Worm (Caenorhabditis elegans) whole organism, midembryonic: ENCODE results near the gene Y49E10.30.

Experiments used
- T22C8.4 ChIP-seq: fragments of 200-800 bp; sonication (Bioruptor generic); IDR thresholded peaks from 2 replicates; pipeline ENCODE4 v1.3.6; 2022; ENCODE audit warnings: missing genetic modification characterization, missing compliant biosample characterization
- cog-1 ChIP-seq: sonication (generic microtip); optimal IDR thresholded peaks from 2 replicates; lab custom pipeline; 2016; ENCODE audit warnings: missing genetic modification characterization, missing compliant biosample characterization
- flt-1 ChIP-seq: fragments of 200-800 bp; sonication (Bioruptor generic); IDR thresholded peaks from 2 replicates; pipeline ENCODE4 v1.3.6; 2022; ENCODE audit warnings: missing genetic modification characterization, missing compliant biosample characterization
- klf-2 ChIP-seq: fragments of 200-800 bp; sonication (Bioruptor generic); conservative IDR thresholded peaks from 2 replicates; pipeline ENCODE4 v1.3.6; 2022; ENCODE audit warnings: missing genetic modification reagents, missing genetic modification characterization, missing compliant biosample characterization
- med-1 ChIP-seq: sonication (generic microtip); optimal IDR thresholded peaks from 2 replicates; lab custom pipeline; 2017; ENCODE audit warnings: missing genetic modification characterization, mild to moderate bottlenecking, missing compliant biosample characterization, antibody characterized with exemption, missing genetic modification reagents; ENCODE audit not compliant: insufficient read depth
- ref-1 ChIP-seq: fragments of 200-800 bp; sonication (Bioruptor generic); conservative IDR thresholded peaks from 2 replicates; pipeline ENCODE4 v1.3.6; 2022; ENCODE audit warnings: missing genetic modification reagents, missing genetic modification characterization, missing compliant biosample characterization
- tab-1 ChIP-seq: fragments of 200-800 bp; sonication (Bioruptor generic); IDR thresholded peaks from 2 replicates; pipeline ENCODE4 v1.3.6; 2022; ENCODE audit warnings: missing genetic modification characterization, missing compliant biosample characterization
- ztf-23 ChIP-seq: fragments of 200-800 bp; sonication (Bioruptor generic); IDR thresholded peaks from 2 replicates; pipeline ENCODE4 v1.3.6; 2022; ENCODE audit warnings: missing genetic modification reagents, missing genetic modification characterization, missing compliant biosample characterization
- ztf-29 ChIP-seq: fragments of 200-800 bp; sonication (Bioruptor generic); IDR thresholded peaks from 2 replicates; pipeline ENCODE4 v1.3.6; 2022; ENCODE audit warnings: missing genetic modification reagents, missing genetic modification characterization, missing compliant biosample characterization

ce11 chrIII:12426558-12426957 is 39.9 kb downstream of the Y49E10.30 start, which contains the start of gene pie-1:
- no peak for TF ChIP-seq ztf-23
- TF ChIP-seq flt-1 (GFP tag; lab: Robert Waterston, UW), result no peak
- no peak for TF ChIP-seq cog-1 (tag; lab: Kevin White, UChicago)
- no peak for TF ChIP-seq ztf-29 (GFP tag; lab: Robert Waterston, UW)
- no peak for TF ChIP-seq klf-2
- TF ChIP-seq T22C8.4 (GFP tag; lab: Robert Waterston, UW), result no peak
- TF ChIP-seq ref-1, result no peak
- no peak for TF ChIP-seq tab-1
- TF ChIP-seq med-1 (GFP tag; lab: Kevin White, UChicago), result no peak
